Fruit fly (Drosophila melanogaster) whole organism, embryonic: ENCODE measurements around the gene park.

Experiments used
- ATbp ChIP-seq: fragments of 200-800 bp; sonication (Bioruptor generic); optimal IDR thresholded peaks from 2 replicates; lab custom pipeline; 2017; ENCODE audit warnings: missing biosample characterization, mild to moderate bottlenecking, missing genetic modification characterization, missing genetic modification reagents
- Antp ChIP-seq: fragments of 200-800 bp; sonication (Bioruptor generic); optimal IDR thresholded peaks from 3 replicates; lab custom pipeline; 2016; ENCODE audit warnings: missing biosample characterization, missing genetic modification characterization
- Atf-2 ChIP-seq: fragments of 200-800 bp; sonication (Bioruptor generic); optimal IDR thresholded peaks from 2 replicates; lab custom pipeline; 2016; ENCODE audit warnings: missing biosample characterization, missing genetic modification characterization
- Bdp1 ChIP-seq: fragments of 200-800 bp; sonication (Bioruptor generic); optimal IDR thresholded peaks from 3 replicates; lab custom pipeline; 2016; ENCODE audit warnings: missing biosample characterization, missing genetic modification characterization
- Blimp-1 ChIP-seq: fragments of 200-800 bp; sonication (Bioruptor generic); optimal IDR thresholded peaks from 3 replicates; lab custom pipeline; 2018; ENCODE audit warnings: missing biosample characterization, missing genetic modification characterization, mild to moderate bottlenecking, moderate library complexity, missing genetic modification reagents
- CG10321 ChIP-seq: fragments of 200-800 bp; sonication (Bioruptor generic); IDR thresholded peaks from 2 replicates; pipeline ENCODE4 v1.3.6; 2022; ENCODE audit warnings: missing biosample characterization, missing genetic modification characterization
- CG10543 ChIP-seq: fragments of 200-800 bp; sonication (Bioruptor generic); optimal IDR thresholded peaks from 3 replicates; lab custom pipeline; 2017; ENCODE audit warnings: missing biosample characterization, mild to moderate bottlenecking, missing genetic modification characterization, moderate library complexity
- CG11504 ChIP-seq: fragments of 200-800 bp; sonication (Bioruptor generic); optimal IDR thresholded peaks from 3 replicates; lab custom pipeline; 2019; ENCODE audit warnings: missing biosample characterization, mild to moderate bottlenecking, missing genetic modification characterization, moderate library complexity
- CG12104 ChIP-seq: fragments of 200-800 bp; sonication (Bioruptor generic); optimal IDR thresholded peaks from 3 replicates; lab custom pipeline; 2016; ENCODE audit warnings: missing biosample characterization, missing genetic modification characterization
- CG12659 ChIP-seq: fragments of 200-800 bp; sonication (Bioruptor generic); optimal IDR thresholded peaks from 3 replicates; lab custom pipeline; 2017; ENCODE audit warnings: mild to moderate bottlenecking, missing biosample characterization, missing genetic modification reagents, missing genetic modification characterization
- CG13894 ChIP-seq: fragments of 200-800 bp; sonication (Bioruptor generic); optimal IDR thresholded peaks from 3 replicates; lab custom pipeline; 2018; ENCODE audit warnings: missing biosample characterization, mild to moderate bottlenecking, missing genetic modification characterization, moderate library complexity
- CG17359 ChIP-seq: fragments of 200-800 bp; sonication (Bioruptor generic); optimal IDR thresholded peaks from 3 replicates; lab custom pipeline; 2018; ENCODE audit warnings: missing biosample characterization, mild to moderate bottlenecking, missing genetic modification characterization, moderate library complexity
- CG1832 ChIP-seq: fragments of 200-800 bp; sonication (Bioruptor generic); optimal IDR thresholded peaks from 2 replicates; lab custom pipeline; 2017; ENCODE audit warnings: missing biosample characterization, mild to moderate bottlenecking, missing genetic modification characterization, inconsistent platforms
- CG2678 ChIP-seq: fragments of 200-800 bp; sonication (Bioruptor generic); optimal IDR thresholded peaks from 3 replicates; lab custom pipeline; 2019; ENCODE audit warnings: missing biosample characterization, mild to moderate bottlenecking, missing genetic modification characterization, moderate library complexity
- CG33213 ChIP-seq: fragments of 200-800 bp; sonication (Bioruptor generic); optimal IDR thresholded peaks from 3 replicates; lab custom pipeline; 2016; ENCODE audit warnings: missing biosample characterization, missing genetic modification characterization
- CG3995 ChIP-seq: fragments of 200-800 bp; sonication (Bioruptor generic); optimal IDR thresholded peaks from 3 replicates; lab custom pipeline; 2016; ENCODE audit warnings: missing biosample characterization, missing genetic modification characterization
- CG6654 ChIP-seq: fragments of 200-800 bp; sonication (Bioruptor generic); optimal IDR thresholded peaks from 2 replicates; lab custom pipeline; 2017; ENCODE audit warnings: missing biosample characterization, mild to moderate bottlenecking, missing genetic modification characterization
- CG8290 ChIP-seq, 3 experiments: fragments of 200-800 bp; sonication (Bioruptor generic); optimal IDR thresholded peaks; 2 replicates each; lab custom pipeline; 2016 to 2019; ENCODE audit warnings: missing biosample characterization in 3 of 3, missing genetic modification characterization in 3 of 3, mild to moderate bottlenecking in 2 of 3, moderate library complexity in 1 of 3
- CG9437 ChIP-seq: fragments of 200-800 bp; sonication (Bioruptor generic); optimal IDR thresholded peaks from 2 replicates; lab custom pipeline; 2018; ENCODE audit warnings: missing biosample characterization, mild to moderate bottlenecking, missing genetic modification characterization
- Dll ChIP-seq: fragments of 200-800 bp; sonication (Bioruptor generic); IDR thresholded peaks from 4 replicates; pipeline ENCODE4 v1.3.6; 2022; ENCODE audit warnings: missing biosample characterization, missing genetic modification characterization; ENCODE audit not compliant: partially characterized antibody
- Drgx ChIP-seq: fragments of 200-800 bp; sonication (Bioruptor generic); IDR thresholded peaks from 2 replicates; pipeline ENCODE4 v1.3.6; 2022; ENCODE audit warnings: missing biosample characterization, missing genetic modification characterization
- Ets97D ChIP-seq: fragments of 200-800 bp; sonication (Bioruptor generic); optimal IDR thresholded peaks from 3 replicates; lab custom pipeline; 2016; ENCODE audit warnings: missing biosample characterization, missing genetic modification characterization
- HLH54F ChIP-seq: fragments of 200-800 bp; sonication (Bioruptor generic); optimal IDR thresholded peaks from 3 replicates; lab custom pipeline; 2016; ENCODE audit warnings: missing biosample characterization, missing genetic modification characterization
- NC2α ChIP-seq: fragments of 200-800 bp; sonication (Bioruptor generic); optimal IDR thresholded peaks from 2 replicates; lab custom pipeline; 2016; ENCODE audit warnings: missing biosample characterization, missing genetic modification characterization
- NfI ChIP-seq: fragments of 200-800 bp; sonication (Bioruptor generic); optimal IDR thresholded peaks from 3 replicates; lab custom pipeline; 2018; ENCODE audit warnings: missing biosample characterization, mild to moderate bottlenecking, missing genetic modification characterization, moderate library complexity
- Oli ChIP-seq: fragments of 200-800 bp; sonication (Bioruptor generic); optimal IDR thresholded peaks from 2 replicates; lab custom pipeline; 2018; ENCODE audit warnings: missing biosample characterization, mild to moderate bottlenecking, missing genetic modification characterization, moderate library complexity
- Side ChIP-seq: fragments of 200-800 bp; sonication (Bioruptor generic); optimal IDR thresholded peaks from 2 replicates; lab custom pipeline; 2016; ENCODE audit warnings: missing biosample characterization, missing genetic modification characterization
- chn ChIP-seq: fragments of 200-800 bp; sonication (Bioruptor generic); optimal IDR thresholded peaks from 2 replicates; lab custom pipeline; 2016; ENCODE audit warnings: missing biosample characterization, missing genetic modification characterization
- ci ChIP-seq: fragments of 200-800 bp; sonication (Bioruptor generic); IDR thresholded peaks from 3 replicates; pipeline ENCODE4 v1.3.6; 2022; ENCODE audit warnings: missing biosample characterization, missing genetic modification characterization
- crc ChIP-seq: fragments of 200-800 bp; sonication (Bioruptor generic); optimal IDR thresholded peaks from 2 replicates; lab custom pipeline; 2016; ENCODE audit warnings: missing biosample characterization, missing genetic modification characterization
- crol ChIP-seq: fragments of 200-800 bp; sonication (Bioruptor generic); IDR thresholded peaks from 2 replicates; pipeline ENCODE4 v1.3.6; 2022; ENCODE audit warnings: missing biosample characterization, missing genetic modification characterization
- crp ChIP-seq, 2 experiments: fragments of 200-800 bp; sonication (Bioruptor generic); optimal IDR thresholded peaks; 2 replicates in 1 of 2; 3 replicates in 1 of 2; lab custom pipeline; 2017; ENCODE audit warnings: missing biosample characterization in 2 of 2, missing genetic modification characterization in 2 of 2, mild to moderate bottlenecking in 1 of 2, moderate library complexity in 1 of 2
- dati ChIP-seq: fragments of 200-800 bp; sonication (Bioruptor generic); IDR thresholded peaks from 2 replicates; pipeline ENCODE4 v1.3.6; 2022; ENCODE audit warnings: missing biosample characterization, missing genetic modification characterization
- exex ChIP-seq: fragments of 200-800 bp; sonication (Bioruptor generic); optimal IDR thresholded peaks from 4 replicates; lab custom pipeline; 2018; ENCODE audit warnings: missing biosample characterization, mild to moderate bottlenecking, missing genetic modification characterization, moderate library complexity
- fu2 ChIP-seq: fragments of 200-800 bp; sonication (Bioruptor generic); optimal IDR thresholded peaks from 2 replicates; lab custom pipeline; 2016; ENCODE audit warnings: missing biosample characterization, missing genetic modification characterization
- gce ChIP-seq: fragments of 200-800 bp; sonication (Bioruptor generic); IDR thresholded peaks from 3 replicates; pipeline ENCODE4 v1.3.6; 2022; ENCODE audit warnings: missing biosample characterization, missing genetic modification characterization
- gfzf ChIP-seq: fragments of 200-800 bp; sonication (Bioruptor generic); optimal IDR thresholded peaks from 2 replicates; lab custom pipeline; 2016; ENCODE audit warnings: missing biosample characterization, mild to moderate bottlenecking, missing genetic modification characterization, moderate library complexity
- her ChIP-seq: fragments of 200-800 bp; sonication (Bioruptor generic); optimal IDR thresholded peaks from 2 replicates; lab custom pipeline; 2016; ENCODE audit warnings: missing biosample characterization, missing genetic modification characterization
- ind ChIP-seq: fragments of 200-800 bp; sonication (Bioruptor generic); optimal IDR thresholded peaks from 3 replicates; lab custom pipeline; 2016; ENCODE audit warnings: missing biosample characterization, missing genetic modification characterization
- mirr ChIP-seq: fragments of 200-800 bp; sonication (Bioruptor generic); optimal IDR thresholded peaks from 3 replicates; lab custom pipeline; 2018; ENCODE audit warnings: missing biosample characterization, mild to moderate bottlenecking, missing genetic modification characterization
- nau ChIP-seq: fragments of 200-800 bp; sonication (Bioruptor generic); optimal IDR thresholded peaks from 3 replicates; lab custom pipeline; 2017; ENCODE audit warnings: missing biosample characterization, mild to moderate bottlenecking, missing genetic modification characterization, missing genetic modification reagents
- nerfin-1 ChIP-seq: fragments of 200-800 bp; sonication (Bioruptor generic); optimal IDR thresholded peaks from 3 replicates; lab custom pipeline; 2019; ENCODE audit warnings: missing biosample characterization, mild to moderate bottlenecking, missing genetic modification characterization, moderate library complexity
- phol ChIP-seq: fragments of 200-800 bp; sonication (Bioruptor generic); optimal IDR thresholded peaks from 3 replicates; lab custom pipeline; 2018; ENCODE audit warnings: missing biosample characterization, mild to moderate bottlenecking, missing genetic modification characterization, moderate library complexity
- run ChIP-seq: fragments of 200-800 bp; sonication (Bioruptor generic); optimal IDR thresholded peaks from 3 replicates; lab custom pipeline; 2018; ENCODE audit warnings: missing biosample characterization, mild to moderate bottlenecking, missing genetic modification characterization
- sc ChIP-seq, 3 experiments: fragments of >200 bp in 2 of 3; fragments of 200-800 bp in 1 of 3; sonication (Bioruptor generic) in 1 of 3; optimal IDR thresholded peaks; 2 replicates in 2 of 3; 3 replicates in 1 of 3; lab custom pipeline; 2017; ENCODE audit warnings: mild to moderate bottlenecking in 1 of 3, missing biosample characterization in 1 of 3, missing genetic modification characterization in 1 of 3, missing genetic modification reagents in 1 of 3
- slou ChIP-seq: fragments of 200-800 bp; sonication (Bioruptor generic); optimal IDR thresholded peaks from 3 replicates; lab custom pipeline; 2016; ENCODE audit warnings: missing biosample characterization, missing genetic modification characterization
- tna ChIP-seq: fragments of 200-800 bp; sonication (Bioruptor generic); IDR thresholded peaks from 2 replicates; pipeline ENCODE4 v1.3.6; 2022; ENCODE audit warnings: missing biosample characterization, missing genetic modification characterization; ENCODE audit not compliant: partially characterized antibody
- zen2 ChIP-seq: fragments of 200-800 bp; sonication (Bioruptor generic); IDR thresholded peaks from 3 replicates; pipeline ENCODE4 v1.3.6; 2022; ENCODE audit warnings: missing biosample characterization, missing genetic modification characterization; ENCODE audit not compliant: partially characterized antibody
- zfh2 ChIP-seq: fragments of 200-800 bp; sonication (Bioruptor generic); optimal IDR thresholded peaks from 2 replicates; lab custom pipeline; 2016; ENCODE audit warnings: missing biosample characterization, missing genetic modification characterization

The park gene

DNA sequence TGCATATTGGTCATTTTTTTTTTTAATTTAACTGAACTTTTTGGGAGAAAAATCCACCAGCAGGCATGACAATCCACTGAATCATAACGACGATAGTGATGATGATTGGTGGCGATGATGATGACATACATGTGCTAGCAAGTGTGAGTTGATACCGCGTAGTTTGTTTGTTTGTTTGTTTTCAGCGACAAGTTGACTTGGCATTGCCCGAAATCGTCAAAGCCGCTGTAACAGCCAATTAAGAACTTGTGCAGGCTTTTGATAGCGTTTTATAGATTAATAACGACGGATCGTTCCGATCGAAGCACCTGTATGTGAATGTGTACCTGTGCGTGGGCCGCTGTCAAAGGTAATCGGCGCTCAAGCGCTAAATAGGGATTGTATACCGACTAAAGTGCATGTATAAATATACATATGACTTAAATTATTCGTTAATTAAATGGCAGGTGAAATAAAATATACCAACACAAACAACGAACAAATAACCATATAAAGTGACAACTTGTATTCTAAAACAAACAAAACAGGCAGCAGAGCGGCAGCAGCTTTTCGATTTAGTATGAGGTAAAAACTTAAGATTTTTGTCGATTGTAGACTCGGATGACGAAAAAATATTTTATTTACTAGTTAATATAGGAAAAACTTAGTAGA, 4.7 kb upstream of the park start (continued):
- TF ChIP-seq zen2 (GFP tag; lab: Robert Waterston, UW) = no peak
- TF ChIP-seq exex (tag; lab: Kevin White, UChicago) = no peak
- no peak for TF ChIP-seq CG10543 (GFP tag; lab: Kevin White, UChicago)
- TF ChIP-seq Bdp1 (GFP tag; lab: Kevin White, UChicago) = no peak
- TF ChIP-seq tna (GFP tag; lab: Robert Waterston, UW) = no peak
- TF ChIP-seq CG8290 (GFP tag; optimal IDR thresholded peaks at IDR 0.05; lab: Kevin White, UChicago) = no peak
- TF ChIP-seq CG8290 (tag; optimal IDR thresholded peaks at IDR 0.05; lab: Kevin White, UChicago) = peak in 1 of 2 experiments; percentile 54
- no peak for TF ChIP-seq nerfin-1
- no peak for TF ChIP-seq phol (tag; lab: Kevin White, UChicago)
- TF ChIP-seq crol (GFP tag; lab: Robert Waterston, UW) = no peak
- no peak for TF ChIP-seq CG9437 (GFP tag; lab: Kevin White, UChicago)
- 0 out of 3 replicates have a peak, but pooled peaks have one; percentile 21 for TF ChIP-seq ci (GFP tag; lab: Robert Waterston, UW)
- no peak for TF ChIP-seq sc (optimal IDR thresholded peaks at IDR 0.05; lab: Kevin White, UChicago)
- TF ChIP-seq sc (GFP tag; optimal IDR thresholded peaks at IDR 0.05; lab: Kevin White, UChicago) = no peak
- TF ChIP-seq Atf-2 (GFP tag; lab: Kevin White, UChicago) = no peak
- TF ChIP-seq HLH54F (GFP tag; lab: Kevin White, UChicago) = no peak
- no peak for TF ChIP-seq Oli
- TF ChIP-seq Antp = no peak
- TF ChIP-seq CG12104 = no peak
- no peak for TF ChIP-seq zfh2 (GFP tag; lab: Kevin White, UChicago)
- no peak for TF ChIP-seq gce (GFP tag; lab: Robert Waterston, UW)
- TF ChIP-seq fu2 (GFP tag; lab: Kevin White, UChicago) = no peak
- peak; percentile 3 for TF ChIP-seq NfI (GFP tag; lab: Kevin White, UChicago)
- TF ChIP-seq CG6654 = no peak
- TF ChIP-seq gfzf = no peak
- no peak for TF ChIP-seq CG1832
- TF ChIP-seq CG2678 (tag; lab: Kevin White, UChicago) = no peak
- no peak for TF ChIP-seq CG33213 (GFP tag; lab: Kevin White, UChicago)
- TF ChIP-seq CG13894 (tag; lab: Kevin White, UChicago) = peak; percentile 20
- no peak for TF ChIP-seq Dll (GFP tag; lab: Robert Waterston, UW)
- no peak for TF ChIP-seq CG11504 (tag; lab: Kevin White, UChicago)
- TF ChIP-seq NC2α (GFP tag; lab: Kevin White, UChicago) = no peak
- no peak for TF ChIP-seq chn
- no peak for TF ChIP-seq ATbp
- TF ChIP-seq nau (GFP tag; lab: Kevin White, UChicago) = no peak
- no peak for TF ChIP-seq Side (GFP tag; lab: Kevin White, UChicago)
- TF ChIP-seq Drgx (GFP tag; lab: Robert Waterston, UW) = 0 out of 2 replicates have a peak, but pooled peaks have one; percentile 27
- TF ChIP-seq Blimp-1 (GFP tag; lab: Kevin White, UChicago) = no peak
- no peak for TF ChIP-seq crc (GFP tag; lab: Kevin White, UChicago)
- TF ChIP-seq CG10321 (GFP tag; lab: Robert Waterston, UW) = no peak
- TF ChIP-seq slou = no peak
- no peak for TF ChIP-seq Ets97D (GFP tag; lab: Kevin White, UChicago)
- no peak for TF ChIP-seq CG3995 (GFP tag; lab: Kevin White, UChicago)
- no peak for TF ChIP-seq crp (GFP tag; optimal IDR thresholded peaks at IDR 0.05; lab: Kevin White, UChicago)
- no peak for TF ChIP-seq ind
- no peak for TF ChIP-seq dati (GFP tag; lab: Robert Waterston, UW)
- no peak for TF ChIP-seq run (tag; lab: Kevin White, UChicago)
- no peak for TF ChIP-seq CG12659 (GFP tag; lab: Kevin White, UChicago)
- TF ChIP-seq mirr (GFP tag; lab: Kevin White, UChicago) = peak; percentile 66
- no peak for TF ChIP-seq CG17359 (tag; lab: Kevin White, UChicago)
- TF ChIP-seq her (GFP tag; lab: Kevin White, UChicago) = no peak
